Fruit fly (Drosophila melanogaster) whole organism, embryonic: ENCODE results near the gene CG14286.

Experiments
- B-H1 ChIP-seq: fragments of 200-800 bp; sonication (Bioruptor generic); IDR thresholded peaks from 3 replicates; pipeline ENCODE4 v1.3.6; 2022; ENCODE audit warnings: missing biosample characterization, missing genetic modification characterization
- BtbVII ChIP-seq: fragments of 200-800 bp; sonication (Bioruptor generic); optimal IDR thresholded peaks from 3 replicates; lab custom pipeline; 2017; ENCODE audit warnings: missing biosample characterization, mild to moderate bottlenecking, missing genetic modification characterization
- CG10209 ChIP-seq: fragments of 200-800 bp; sonication (Bioruptor generic); optimal IDR thresholded peaks from 3 replicates; lab custom pipeline; 2017; ENCODE audit warnings: missing biosample characterization, mild to moderate bottlenecking, missing genetic modification characterization, missing genetic modification reagents
- CG10654 ChIP-seq: fragments of 200-800 bp; sonication (Bioruptor generic); optimal IDR thresholded peaks from 2 replicates; lab custom pipeline; 2016; ENCODE audit warnings: missing biosample characterization, missing genetic modification characterization
- CG11247 ChIP-seq: fragments of 200-800 bp; sonication (Bioruptor generic); IDR thresholded peaks from 2 replicates; pipeline ENCODE4 v1.3.6; 2022; ENCODE audit warnings: missing biosample characterization, missing genetic modification characterization
- CG13123 ChIP-seq: fragments of 200-800 bp; sonication (Bioruptor generic); optimal IDR thresholded peaks from 2 replicates; lab custom pipeline; 2016; ENCODE audit warnings: missing biosample characterization, missing genetic modification characterization
- CG15479 ChIP-seq: fragments of 200-800 bp; sonication (Bioruptor generic); optimal IDR thresholded peaks from 3 replicates; lab custom pipeline; 2019; ENCODE audit warnings: missing biosample characterization, mild to moderate bottlenecking, missing genetic modification characterization, moderate library complexity
- CG15514 ChIP-seq: fragments of 200-800 bp; sonication (Bioruptor generic); optimal IDR thresholded peaks from 3 replicates; lab custom pipeline; 2017; ENCODE audit warnings: missing biosample characterization, missing genetic modification characterization, mild to moderate bottlenecking, moderate library complexity, missing genetic modification reagents
- CG1602 ChIP-seq: fragments of 200-800 bp; sonication (Bioruptor generic); optimal IDR thresholded peaks from 3 replicates; lab custom pipeline; 2016; ENCODE audit warnings: missing biosample characterization, missing genetic modification characterization
- CG17359 ChIP-seq: fragments of 200-800 bp; sonication (Bioruptor generic); optimal IDR thresholded peaks from 3 replicates; lab custom pipeline; 2018; ENCODE audit warnings: missing biosample characterization, mild to moderate bottlenecking, missing genetic modification characterization, moderate library complexity
- CG1832 ChIP-seq: fragments of 200-800 bp; sonication (Bioruptor generic); optimal IDR thresholded peaks from 2 replicates; lab custom pipeline; 2017; ENCODE audit warnings: missing biosample characterization, mild to moderate bottlenecking, missing genetic modification characterization, inconsistent platforms
- CG2712 ChIP-seq: fragments of 200-800 bp; optimal IDR thresholded peaks from 3 replicates; lab custom pipeline; 2019; ENCODE audit warnings: missing biosample characterization, mild to moderate bottlenecking, missing genetic modification characterization, moderate library complexity
- CG31224 ChIP-seq: fragments of 200-800 bp; sonication (Bioruptor generic); IDR thresholded peaks from 2 replicates; pipeline ENCODE4 v1.3.6; 2022; ENCODE audit warnings: missing biosample characterization, missing genetic modification characterization
- CG3281 ChIP-seq: fragments of 200-800 bp; sonication (Bioruptor generic); optimal IDR thresholded peaks from 3 replicates; lab custom pipeline; 2017; ENCODE audit warnings: missing biosample characterization, mild to moderate bottlenecking, missing genetic modification characterization
- CG34224 ChIP-seq: fragments of 200-800 bp; sonication (Bioruptor generic); IDR thresholded peaks from 3 replicates; pipeline ENCODE4 v1.3.6; 2022; ENCODE audit warnings: missing biosample characterization, missing genetic modification characterization; ENCODE audit not compliant: partially characterized antibody
- CG34376 ChIP-seq: fragments of 200-800 bp; sonication (Bioruptor generic); optimal IDR thresholded peaks from 2 replicates; lab custom pipeline; 2018; ENCODE audit warnings: missing biosample characterization, mild to moderate bottlenecking, missing genetic modification characterization
- CG4328 ChIP-seq: fragments of 200-800 bp; sonication (Bioruptor generic); optimal IDR thresholded peaks from 3 replicates; lab custom pipeline; 2017; ENCODE audit warnings: missing biosample characterization, missing genetic modification reagents, missing genetic modification characterization
- CG6683 ChIP-seq: fragments of 200-800 bp; sonication (Bioruptor generic); optimal IDR thresholded peaks from 2 replicates; lab custom pipeline; 2017; ENCODE audit warnings: missing biosample characterization, mild to moderate bottlenecking, missing genetic modification characterization, missing genetic modification reagents
- CG7556 ChIP-seq: fragments of 200-800 bp; sonication (Bioruptor generic); optimal IDR thresholded peaks from 2 replicates; lab custom pipeline; 2017; ENCODE audit warnings: missing biosample characterization, mild to moderate bottlenecking, missing genetic modification characterization
- CG7839 ChIP-seq: fragments of 200-800 bp; sonication (Bioruptor generic); optimal IDR thresholded peaks from 3 replicates; lab custom pipeline; 2018; ENCODE audit warnings: missing biosample characterization, mild to moderate bottlenecking, missing genetic modification characterization, moderate library complexity
- CG8281 ChIP-seq: fragments of 200-800 bp; sonication (Bioruptor generic); optimal IDR thresholded peaks from 2 replicates; lab custom pipeline; 2018; ENCODE audit warnings: missing biosample characterization, mild to moderate bottlenecking, missing genetic modification characterization, moderate library complexity
- CG9876 ChIP-seq: fragments of 200-800 bp; sonication (Bioruptor generic); optimal IDR thresholded peaks from 2 replicates; lab custom pipeline; 2016; ENCODE audit warnings: missing biosample characterization, missing genetic modification characterization
- CTCF ChIP-seq: fragments of 200-800 bp; sonication (Bioruptor generic); optimal IDR thresholded peaks from 2 replicates; lab custom pipeline; 2017; ENCODE audit warnings: missing biosample characterization, mild to moderate bottlenecking, missing genetic modification characterization, moderate library complexity
- D19B ChIP-seq: fragments of 200-800 bp; sonication (Bioruptor generic); optimal IDR thresholded peaks from 2 replicates; lab custom pipeline; 2017; ENCODE audit warnings: missing biosample characterization, mild to moderate bottlenecking, missing genetic modification characterization
- HLHmδ ChIP-seq: fragments of 200-800 bp; sonication (Bioruptor generic); optimal IDR thresholded peaks from 2 replicates; lab custom pipeline; 2018; ENCODE audit warnings: missing biosample characterization, mild to moderate bottlenecking, missing genetic modification characterization, moderate library complexity
- Hand ChIP-seq: fragments of 200-800 bp; sonication (Bioruptor generic); optimal IDR thresholded peaks from 2 replicates; lab custom pipeline; 2017; ENCODE audit warnings: mild to moderate bottlenecking, missing biosample characterization, missing genetic modification reagents, missing genetic modification characterization
- Hr3 ChIP-seq: fragments of 200-800 bp; sonication (Bioruptor generic); optimal IDR thresholded peaks from 3 replicates; lab custom pipeline; 2016; ENCODE audit warnings: missing biosample characterization, missing genetic modification characterization
- Hsf ChIP-seq: fragments of 200-800 bp; sonication (Bioruptor generic); optimal IDR thresholded peaks from 3 replicates; lab custom pipeline; 2016; ENCODE audit warnings: missing biosample characterization, missing genetic modification characterization
- Max ChIP-seq: fragments of 200-800 bp; sonication (Bioruptor generic); optimal IDR thresholded peaks from 2 replicates; lab custom pipeline; 2016; ENCODE audit warnings: missing biosample characterization, mild to moderate bottlenecking, missing genetic modification characterization
- NC2β ChIP-seq: fragments of 200-800 bp; sonication (Bioruptor generic); optimal IDR thresholded peaks from 2 replicates; lab custom pipeline; 2016; ENCODE audit warnings: missing biosample characterization, missing genetic modification characterization
- Ptx1 ChIP-seq: fragments of 200-800 bp; sonication (Bioruptor generic); IDR thresholded peaks from 2 replicates; pipeline ENCODE4 v1.3.6; 2022; ENCODE audit warnings: missing biosample characterization, missing genetic modification characterization
- Sin3A ChIP-seq: fragments of >200 bp; optimal IDR thresholded peaks from 2 replicates; lab custom pipeline; 2018
- Taf1 ChIP-seq: fragments of 200-800 bp; sonication (Bioruptor generic); IDR thresholded peaks from 2 replicates; pipeline ENCODE4 v1.3.6; 2022; ENCODE audit warnings: missing biosample characterization, missing genetic modification characterization
- Usf ChIP-seq: fragments of 200-800 bp; sonication (Bioruptor generic); optimal IDR thresholded peaks from 2 replicates; lab custom pipeline; 2017; ENCODE audit warnings: missing genotype, missing biosample characterization, missing genetic modification characterization
- bigmax ChIP-seq: fragments of 200-800 bp; sonication (Bioruptor generic); optimal IDR thresholded peaks from 2 replicates; lab custom pipeline; 2018; ENCODE audit warnings: missing biosample characterization, mild to moderate bottlenecking, missing genetic modification characterization
- cwo ChIP-seq: fragments of 200-800 bp; sonication (Bioruptor generic); optimal IDR thresholded peaks from 3 replicates; lab custom pipeline; 2017; ENCODE audit warnings: missing biosample characterization, missing genetic modification characterization, mild to moderate bottlenecking, moderate library complexity, missing genetic modification reagents
- dati ChIP-seq: fragments of 200-800 bp; sonication (Bioruptor generic); IDR thresholded peaks from 2 replicates; pipeline ENCODE4 v1.3.6; 2022; ENCODE audit warnings: missing biosample characterization, missing genetic modification characterization
- gcm ChIP-seq: fragments of 200-800 bp; sonication (Bioruptor generic); optimal IDR thresholded peaks from 2 replicates; lab custom pipeline; 2019; ENCODE audit warnings: missing biosample characterization, mild to moderate bottlenecking, missing genetic modification characterization, moderate library complexity
- gem ChIP-seq: fragments of 200-800 bp; sonication (Bioruptor generic); optimal IDR thresholded peaks from 2 replicates; lab custom pipeline; 2019; ENCODE audit warnings: missing biosample characterization, mild to moderate bottlenecking, missing genetic modification characterization, moderate library complexity
- grn ChIP-seq: fragments of 200-800 bp; sonication (Bioruptor generic); optimal IDR thresholded peaks from 3 replicates; lab custom pipeline; 2017; ENCODE audit warnings: missing biosample characterization, missing genetic modification characterization
- gt ChIP-seq: fragments of 200-800 bp; sonication (Bioruptor generic); IDR thresholded peaks from 2 replicates; pipeline ENCODE4 v1.3.6; 2022; ENCODE audit warnings: missing biosample characterization, missing genetic modification characterization
- h ChIP-seq: fragments of >200 bp; optimal IDR thresholded peaks from 2 replicates; lab custom pipeline; 2017
- hbn ChIP-seq: fragments of 200-800 bp; sonication (Bioruptor generic); IDR thresholded peaks from 2 replicates; pipeline ENCODE4 v1.3.6; 2022; ENCODE audit warnings: missing biosample characterization, missing genetic modification characterization; ENCODE audit not compliant: partially characterized antibody
- lab ChIP-seq: fragments of 200-800 bp; sonication (Bioruptor generic); optimal IDR thresholded peaks from 3 replicates; lab custom pipeline; 2017; ENCODE audit warnings: missing biosample characterization, missing genetic modification characterization, mild to moderate bottlenecking, moderate library complexity, missing genetic modification reagents
- lilli ChIP-seq: fragments of 200-800 bp; sonication (Bioruptor generic); optimal IDR thresholded peaks from 3 replicates; lab custom pipeline; 2016; ENCODE audit warnings: missing biosample characterization, missing genetic modification characterization
- rib ChIP-seq: fragments of 200-800 bp; sonication (Bioruptor generic); IDR thresholded peaks from 2 replicates; pipeline ENCODE4 v1.3.6; 2022; ENCODE audit warnings: missing biosample characterization, missing genetic modification characterization
- sd ChIP-seq: fragments of 200-800 bp; sonication (Bioruptor generic); optimal IDR thresholded peaks from 3 replicates; lab custom pipeline; 2018; ENCODE audit warnings: missing biosample characterization, mild to moderate bottlenecking, missing genetic modification characterization, moderate library complexity
- slbo ChIP-seq: fragments of 200-800 bp; sonication (Bioruptor generic); IDR thresholded peaks from 2 replicates; pipeline ENCODE4 v1.3.6; 2022; ENCODE audit warnings: missing biosample characterization, missing genetic modification characterization
- sug ChIP-seq: fragments of 200-800 bp; optimal IDR thresholded peaks from 2 replicates; lab custom pipeline; 2019; ENCODE audit warnings: missing biosample characterization, mild to moderate bottlenecking, missing genetic modification characterization, moderate library complexity
- tgo ChIP-seq: fragments of 200-800 bp; sonication (Bioruptor generic); IDR thresholded peaks from 3 replicates; pipeline ENCODE4 v1.3.6; 2022; ENCODE audit warnings: missing biosample characterization, missing genetic modification characterization
- wdn ChIP-seq: fragments of 200-800 bp; sonication (Bioruptor generic); IDR thresholded peaks from 2 replicates; pipeline ENCODE4 v1.3.6; 2022; ENCODE audit warnings: missing biosample characterization, missing genetic modification characterization

The CG14286 gene

dm6 chr3R:18985114-18985785 lies 38.6 kb upstream of the CG14286 start (continued):
- peak; percentile 7 for TF ChIP-seq CG1602 (GFP tag; lab: Kevin White, UChicago)
- TF ChIP-seq hbn, result no peak
- TF ChIP-seq Sin3A, result no peak
- peak; percentile 24 for TF ChIP-seq Hsf (GFP tag; lab: Kevin White, UChicago)
- no peak for TF ChIP-seq CG4328 (GFP tag; lab: Kevin White, UChicago)
- TF ChIP-seq CG2712 (tag; lab: Kevin White, UChicago), result peak; percentile 8
- no peak for TF ChIP-seq CG1832 (GFP tag; lab: Kevin White, UChicago)
- TF ChIP-seq CG3281, result peak; percentile 78
- peak; percentile 45 for TF ChIP-seq sd (tag; lab: Kevin White, UChicago)
- no peak for TF ChIP-seq CTCF (GFP tag; lab: Kevin White, UChicago)
- peak; percentile 64 for TF ChIP-seq Hand (GFP tag; lab: Kevin White, UChicago)
- peak; percentile 42 for TF ChIP-seq CG15514 (GFP tag; lab: Kevin White, UChicago)
- TF ChIP-seq CG11247 (GFP tag; lab: Robert Waterston, UW), result peak; percentile 30; the same call in 1 of the 2 replicates
- TF ChIP-seq BtbVII (GFP tag; lab: Kevin White, UChicago), result peak; percentile 57
- no peak for TF ChIP-seq CG10654 (GFP tag; lab: Kevin White, UChicago)
- TF ChIP-seq HLHmδ (GFP tag; lab: Kevin White, UChicago), result no peak
- no peak for TF ChIP-seq CG8281 (tag; lab: Kevin White, UChicago)
- peak; percentile 38 for TF ChIP-seq CG6683 (GFP tag; lab: Kevin White, UChicago)
- no peak for TF ChIP-seq B-H1 (GFP tag; lab: Robert Waterston, UW)
- no peak for TF ChIP-seq gt (GFP tag; lab: Robert Waterston, UW)
- TF ChIP-seq NC2β (GFP tag; lab: Kevin White, UChicago), result no peak
- peak; percentile 71 for TF ChIP-seq gem
- peak; percentile 15 for TF ChIP-seq CG34376 (GFP tag; lab: Kevin White, UChicago)
- no peak for TF ChIP-seq CG9876 (GFP tag; lab: Kevin White, UChicago)
- TF ChIP-seq CG7556 (GFP tag; lab: Kevin White, UChicago), result peak; percentile 68
- TF ChIP-seq lilli (GFP tag; lab: Kevin White, UChicago), result peak; percentile 46
- TF ChIP-seq sug, result peak; percentile 86
- no peak for TF ChIP-seq gcm
- peak; percentile 73 for TF ChIP-seq lab (GFP tag; lab: Kevin White, UChicago)
- peak; percentile 71 for TF ChIP-seq grn (GFP tag; lab: Kevin White, UChicago)
- TF ChIP-seq Taf1 (GFP tag; lab: Robert Waterston, UW), result no peak
- TF ChIP-seq CG13123, result no peak
- TF ChIP-seq tgo (GFP tag; lab: Robert Waterston, UW), result peak; percentile 18; the same call in 1 of the 3 replicates
- peak; percentile 69 for TF ChIP-seq slbo (GFP tag; lab: Robert Waterston, UW)
- no peak for TF ChIP-seq dati (GFP tag; lab: Robert Waterston, UW)
- peak; percentile 85 for TF ChIP-seq D19B (GFP tag; lab: Kevin White, UChicago)
- peak; percentile 27 for TF ChIP-seq CG17359 (tag; lab: Kevin White, UChicago)
- no peak for TF ChIP-seq CG31224
- TF ChIP-seq CG10209 (GFP tag; lab: Kevin White, UChicago), result peak; percentile 36
- TF ChIP-seq Hr3 (GFP tag; lab: Kevin White, UChicago), result peak; percentile 26
- no peak for TF ChIP-seq bigmax (GFP tag; lab: Kevin White, UChicago)
- no peak for TF ChIP-seq h (lab: Kevin White, UChicago)
- TF ChIP-seq Max (GFP tag; lab: Kevin White, UChicago), result peak; percentile 24
- TF ChIP-seq wdn (GFP tag; lab: Robert Waterston, UW), result peak; percentile 17; the same call in 1 of the 2 replicates
- TF ChIP-seq CG7839 (tag; lab: Kevin White, UChicago), result peak; percentile 53
- 0 out of 2 replicates have a peak, but pooled peaks have one; percentile 23 for TF ChIP-seq Ptx1 (GFP tag; lab: Robert Waterston, UW)
- peak; percentile 78 for TF ChIP-seq rib (GFP tag; lab: Robert Waterston, UW)
- TF ChIP-seq CG15479 (GFP tag; lab: Kevin White, UChicago), result no peak
- peak; percentile 37 for TF ChIP-seq Usf
- no peak for TF ChIP-seq CG34224 (GFP tag; lab: Robert Waterston, UW)
- peak; percentile 88 for TF ChIP-seq cwo (GFP tag; lab: Kevin White, UChicago)
